Worm (Caenorhabditis elegans): ENCODE data around the gene nhr-238.

- TF ChIP-seq pha-4 (tag; optimal IDR thresholded peaks at IDR 0.05) (no peak), lin-11 (tag; optimal IDR thresholded peaks at IDR 0.05) (no peak), sdc-2 (tag; optimal IDR thresholded peaks at IDR 0.05) (no peak), ztf-16 (tag; optimal IDR thresholded peaks at IDR 0.05) (no peak), K02D7.2 (tag; optimal IDR thresholded peaks at IDR 0.05) (no peak), nhr-11 (tag; optimal IDR thresholded peaks at IDR 0.05) (no peak), ceh-48 (tag; optimal IDR thresholded peaks at IDR 0.05) (no peak), eyg-1 (tag; optimal IDR thresholded peaks at IDR 0.05) (no peak), dmd-4 (tag; optimal IDR thresholded peaks at IDR 0.05; ENCODE audit: borderline replicate concordance) (no peak), fkh-10 (GFP tag; optimal IDR thresholded peaks at IDR 0.05) (no peak)
These were observed 35.3 kb downstream of the nhr-238 start, which contains the start of gene F16B4.4 for ce11 chrV:1593799-1594420.
